Worm (Caenorhabditis elegans) whole organism, L2 larva: ENCODE data around the gene rde-12.

Experiments
- aly-2 ChIP-seq: fragments of 150-350 bp; optimal IDR thresholded peaks from 2 replicates; lab custom pipeline; 2014; ENCODE audit warnings: missing biosample characterization, missing genetic modification characterization
- ama-1 ChIP-seq: fragments of 150-350 bp; optimal IDR thresholded peaks from 2 replicates; lab custom pipeline; 2018; ENCODE audit warnings: inconsistent platforms
- blmp-1 ChIP-seq: sonication (generic microtip); optimal IDR thresholded peaks from 2 replicates; lab custom pipeline; 2017; ENCODE audit warnings: missing genetic modification characterization, mild to moderate bottlenecking, missing compliant biosample characterization, antibody characterized with exemption, moderate library complexity; ENCODE audit not compliant: insufficient read depth
- fos-1 ChIP-seq: fragments of 150-350 bp; optimal IDR thresholded peaks from 2 replicates; lab custom pipeline; 2014; ENCODE audit warnings: missing biosample characterization, missing genetic modification characterization
- lin-13 ChIP-seq: fragments of 150-350 bp; optimal IDR thresholded peaks from 2 replicates; lab custom pipeline; 2014; ENCODE audit warnings: missing biosample characterization, missing genetic modification reagents, missing genetic modification characterization
- lsy-2 ChIP-seq, 2 experiments: fragments of 150-350 bp in 1 of 2; sonication (generic microtip) in 1 of 2; optimal IDR thresholded peaks; 2 replicates each; lab custom pipeline; 2014 to 2017; ENCODE audit warnings: missing biosample characterization in 2 of 2, missing genetic modification characterization in 2 of 2
- mdl-1 ChIP-seq, 2 experiments: fragments of 150-350 bp in 1 of 2; sonication (generic microtip) in 1 of 2; optimal IDR thresholded peaks; 2 replicates each; lab custom pipeline; 2017; ENCODE audit warnings: missing biosample characterization in 2 of 2, missing genetic modification characterization in 2 of 2
- nhr-12 ChIP-seq: fragments of 150-350 bp; optimal IDR thresholded peaks from 2 replicates; lab custom pipeline; 2014; ENCODE audit warnings: missing biosample characterization, missing genetic modification characterization
- nhr-23 ChIP-seq: fragments of 150-350 bp; optimal IDR thresholded peaks from 2 replicates; lab custom pipeline; 2014; ENCODE audit warnings: missing biosample characterization, missing genetic modification reagents, missing genetic modification characterization
- nhr-77 ChIP-seq: fragments of 150-350 bp; optimal IDR thresholded peaks from 2 replicates; lab custom pipeline; 2014; ENCODE audit warnings: missing biosample characterization, missing genetic modification characterization
- unc-62 ChIP-seq: fragments of 150-350 bp; optimal IDR thresholded peaks from 2 replicates; lab custom pipeline; 2014; ENCODE audit warnings: missing biosample characterization, missing genetic modification reagents, missing genetic modification characterization
- ztf-11 ChIP-seq: sonication (generic microtip); optimal IDR thresholded peaks from 2 replicates; lab custom pipeline; 2017; ENCODE audit warnings: missing biosample characterization, missing genetic modification characterization
- ztf-4 ChIP-seq: fragments of 150-350 bp; optimal IDR thresholded peaks from 2 replicates; lab custom pipeline; 2014; ENCODE audit warnings: missing biosample characterization, missing genetic modification characterization

- TF ChIP-seq nhr-12 (tag; lab: Kevin White, UChicago) (no peak), ztf-11 (no peak), fos-1 (peak; percentile 63), blmp-1 (tag; lab: Kevin White, UChicago) (peak; percentile 97), ztf-4 (tag; lab: Kevin White, UChicago) (peak; percentile 89), nhr-77 (no peak), unc-62 (peak; percentile 49), mdl-1 (tag; optimal IDR thresholded peaks at IDR 0.05; lab: Kevin White, UChicago) (peak; percentile 91 to 94), aly-2 (no peak), lin-13 (GFP tag; lab: Kevin White, UChicago) (peak; percentile 42), ama-1 (lab: Kevin White, UChicago) (peak; percentile 40), lsy-2 (tag; optimal IDR thresholded peaks at IDR 0.05; lab: Kevin White, UChicago) (peak in 1 of 2 experiments; percentile 86), nhr-23 (tag; lab: Kevin White, UChicago) (no peak)
Observed at ce11 chrV:13658577-13658976, 6.6 kb upstream of the rde-12 start.
